Worm (Caenorhabditis elegans): ENCODE data around the gene R102.1.

R102.1 gene

ce11 chrIV:10697022-10697979 is 11.5 kb downstream of the R102.1 start, which contains the start of gene allo-1:
TSS of gene allo-1 (minus strand) at chrIV:10697072.
- TF ChIP-seq fos-1 (tag; optimal IDR thresholded peaks at IDR 0.05) = peak; percentile 84
- no peak for TF ChIP-seq lin-39 (tag; optimal IDR thresholded peaks at IDR 0.05)
- TF ChIP-seq nhr-12 (tag; optimal IDR thresholded peaks at IDR 0.05) = no peak
- peak; percentile 30 for TF ChIP-seq nhr-90 (tag; optimal IDR thresholded peaks at IDR 0.05; ENCODE audit: poor library complexity)
- TF ChIP-seq unc-130 (tag; optimal IDR thresholded peaks at IDR 0.05) = peak; percentile 86
- no peak for TF ChIP-seq aly-2 (tag; optimal IDR thresholded peaks at IDR 0.05)
- TF ChIP-seq xbp-1 (tag; optimal IDR thresholded peaks at IDR 0.05) = peak; percentile 46
- TF ChIP-seq sox-4 (tag; optimal IDR thresholded peaks at IDR 0.05) = no peak
- peak; percentile 37 for TF ChIP-seq grh-1 (GFP tag; IDR thresholded peaks at IDR 0.05)
- no peak for TF ChIP-seq hlh-4 (tag; optimal IDR thresholded peaks at IDR 0.05)
- TF ChIP-seq Y116A8C.19 (tag; optimal IDR thresholded peaks at IDR 0.05; ENCODE audit: borderline replicate concordance) = no peak
- peak; percentile 70 for TF ChIP-seq nhr-19 (GFP tag; conservative IDR thresholded peaks at IDR 0.05)
- no peak for TF ChIP-seq unc-30 (tag; optimal IDR thresholded peaks at IDR 0.05)
- no peak for TF ChIP-seq C04F5.9 (tag; optimal IDR thresholded peaks at IDR 0.05)
- TF ChIP-seq unc-62 (GFP tag; optimal IDR thresholded peaks at IDR 0.05) = no peak
- TF ChIP-seq pax-3 (tag; optimal IDR thresholded peaks at IDR 0.05) = peak; percentile 29
- TF ChIP-seq fkh-4 (tag; optimal IDR thresholded peaks at IDR 0.05; ENCODE audit: borderline replicate concordance) = no peak
- TF ChIP-seq zip-4 (GFP tag; optimal IDR thresholded peaks at IDR 0.05) = peak; percentile 2
- TF ChIP-seq lsy-2 (tag; optimal IDR thresholded peaks at IDR 0.05) = peak; percentile 66 to 86
- no peak for TF ChIP-seq mef-2 (tag; optimal IDR thresholded peaks at IDR 0.05)
- TF ChIP-seq rnt-1 (tag; optimal IDR thresholded peaks at IDR 0.05) = peak; percentile 80
- TF ChIP-seq efl-1 (optimal IDR thresholded peaks at IDR 0.05) = peak; percentile 65 to 90
- TF ChIP-seq efl-1 (GFP tag; optimal IDR thresholded peaks at IDR 0.05 in 1 of 2) = peak; percentile 90 to 99
- peak in 2 of 6 experiments; percentile 46 to 77 for TF ChIP-seq elt-3 (tag; optimal IDR thresholded peaks at IDR 0.05)
- TF ChIP-seq pqm-1 (tag; optimal IDR thresholded peaks at IDR 0.05) = no peak
- peak; percentile 7; the same call in 1 of the 2 replicates for TF ChIP-seq isw-1 (GFP tag; IDR thresholded peaks at IDR 0.05)
- no peak for TF ChIP-seq sup-37 (GFP tag; optimal IDR thresholded peaks at IDR 0.05)
- no peak for TF ChIP-seq alr-1 (tag; optimal IDR thresholded peaks at IDR 0.05; ENCODE audit: borderline replicate concordance)
- peak; percentile 67 for TF ChIP-seq mep-1 (tag; optimal IDR thresholded peaks at IDR 0.05)
- no peak for TF ChIP-seq efl-3 (GFP tag; optimal IDR thresholded peaks at IDR 0.05)
- TF ChIP-seq ceh-63 (GFP tag; optimal IDR thresholded peaks at IDR 0.05) = no peak
- TF ChIP-seq ztf-4 (tag; optimal IDR thresholded peaks at IDR 0.05) = no peak
- TF ChIP-seq hlh-17 (GFP tag; optimal IDR thresholded peaks at IDR 0.05; ENCODE audit: borderline replicate concordance) = no peak
- TF ChIP-seq unc-86 (tag; optimal IDR thresholded peaks at IDR 0.05) = peak; percentile 23
- no peak for TF ChIP-seq sptf-1 (tag; optimal IDR thresholded peaks at IDR 0.05)
- TF ChIP-seq tlp-1 (tag; optimal IDR thresholded peaks at IDR 0.05) = no peak
- peak; percentile 33 for TF ChIP-seq tbx-2 (tag; optimal IDR thresholded peaks at IDR 0.05)
- TF ChIP-seq lin-35 (GFP tag; optimal IDR thresholded peaks at IDR 0.05) = peak; percentile 79 to 90
- TF ChIP-seq ceh-88 (GFP tag; IDR thresholded peaks at IDR 0.05) = no peak
- TF ChIP-seq nhr-20 (tag; optimal IDR thresholded peaks at IDR 0.05) = peak; percentile 86
- TF ChIP-seq ces-1 (GFP tag; optimal IDR thresholded peaks at IDR 0.05) = no peak
- TF ChIP-seq C34B4.2 (tag; optimal IDR thresholded peaks at IDR 0.05) = no peak
- no peak for TF ChIP-seq ama-1 (optimal IDR thresholded peaks at IDR 0.05)
- TF ChIP-seq ceh-82 (tag; optimal IDR thresholded peaks at IDR 0.05) = peak in 1 of 3 experiments; percentile 77
- TF ChIP-seq dpl-1 (GFP tag; optimal IDR thresholded peaks at IDR 0.05) = peak; percentile 82 to 88 (median 85)
- TF ChIP-seq nhr-11 (tag; optimal IDR thresholded peaks at IDR 0.05) = peak; percentile 67
- no peak for TF ChIP-seq lin-15B (tag; optimal IDR thresholded peaks at IDR 0.05)
- peak; percentile 52 for TF ChIP-seq hpl-2 (GFP tag; optimal IDR thresholded peaks at IDR 0.05)
- TF ChIP-seq mdl-1 (tag; optimal IDR thresholded peaks at IDR 0.05) = peak in 1 of 2 experiments; percentile 83
- no peak for TF ChIP-seq blmp-1 (tag; optimal IDR thresholded peaks at IDR 0.05)
- TF ChIP-seq snu-23 (GFP tag; optimal IDR thresholded peaks at IDR 0.05) = peak; percentile 75

All from whole organism, L1 larva.